Fruit fly (Drosophila melanogaster): ENCODE results near the gene Chro.

- no peak for TF ChIP-seq CG8478 (optimal IDR thresholded peaks at IDR 0.05)
- no peak for TF ChIP-seq CTCF (optimal IDR thresholded peaks at IDR 0.05)
These were observed 31.1 kb downstream of the Chro start for dm6 chr3L:22847679-22848118.

Data from S2 (cell line).